Fruit fly (Drosophila melanogaster): ENCODE data around the gene CG3117.

Gene CG3117

dm6 chr2L:2857862-2858734 lies 11.1 kb upstream of the CG3117 start:
- no peak for TF ChIP-seq Vsx2 (GFP tag; optimal IDR thresholded peaks at IDR 0.05; ENCODE audit: partially characterized antibody)
- no peak for TF ChIP-seq usp (GFP tag; optimal IDR thresholded peaks at IDR 0.05)
- peak; percentile 18 for TF ChIP-seq HLH106 (tag; optimal IDR thresholded peaks at IDR 0.05)
- TF ChIP-seq Hr78 (GFP tag; optimal IDR thresholded peaks at IDR 0.05) = no peak
- no peak for TF ChIP-seq lola (GFP tag; optimal IDR thresholded peaks at IDR 0.05)
- TF ChIP-seq foxo (GFP tag; optimal IDR thresholded peaks at IDR 0.05) = peak in 1 of 2 experiments; percentile 41
- TF ChIP-seq jim (GFP tag; optimal IDR thresholded peaks at IDR 0.05) = no peak
- peak; percentile 33 for TF ChIP-seq br (GFP tag; optimal IDR thresholded peaks at IDR 0.05)
- TF ChIP-seq brk (GFP tag; optimal IDR thresholded peaks at IDR 0.05) = no peak
- TF ChIP-seq Mio (GFP tag; optimal IDR thresholded peaks at IDR 0.05) = no peak
- TF ChIP-seq CrebA (GFP tag; optimal IDR thresholded peaks at IDR 0.05; ENCODE audit: borderline replicate concordance) = peak; percentile 51
- TF ChIP-seq Rel (GFP tag; optimal IDR thresholded peaks at IDR 0.05) = no peak
- TF ChIP-seq Rel (tag; optimal IDR thresholded peaks at IDR 0.05) = peak; percentile 17
- TF ChIP-seq Hr83 (GFP tag; optimal IDR thresholded peaks at IDR 0.05; ENCODE audit: poor library complexity, severe bottlenecking) = peak; percentile 32
- no peak for TF ChIP-seq Myc (optimal IDR thresholded peaks at IDR 0.05)
- no peak for TF ChIP-seq psq (GFP tag; optimal IDR thresholded peaks at IDR 0.05)
- TF ChIP-seq GATAd (GFP tag; optimal IDR thresholded peaks at IDR 0.05) = no peak
- TF ChIP-seq sv (GFP tag; optimal IDR thresholded peaks at IDR 0.05) = no peak
- TF ChIP-seq dl (GFP tag; optimal IDR thresholded peaks at IDR 0.05; ENCODE audit: insufficient read depth in 1 of 2, partially characterized antibody in 2 of 2) = peak in 1 of 2 experiments; percentile 2
- no peak for TF ChIP-seq sage (GFP tag; optimal IDR thresholded peaks at IDR 0.05)
- TF ChIP-seq N (GFP tag; optimal IDR thresholded peaks at IDR 0.05) = no peak
- TF ChIP-seq dmrt93B (GFP tag; optimal IDR thresholded peaks at IDR 0.05) = no peak
- no peak for TF ChIP-seq pan (optimal IDR thresholded peaks at IDR 0.05)
- TF ChIP-seq dsf (GFP tag; optimal IDR thresholded peaks at IDR 0.05; ENCODE audit: borderline replicate concordance) = no peak
- peak; percentile 39 for TF ChIP-seq h (GFP tag; optimal IDR thresholded peaks at IDR 0.05)
- TF ChIP-seq Sp1 (GFP tag; optimal IDR thresholded peaks at IDR 0.05) = peak; percentile 2
- TF ChIP-seq rgr (GFP tag; optimal IDR thresholded peaks at IDR 0.05) = peak; percentile 22
- peak; percentile 41 for TF ChIP-seq ey (GFP tag; optimal IDR thresholded peaks at IDR 0.05)
- TF ChIP-seq CG9705 (GFP tag; optimal IDR thresholded peaks at IDR 0.05) = no peak
- TF ChIP-seq woc (GFP tag; optimal IDR thresholded peaks at IDR 0.05) = peak; percentile 47
- no peak for TF ChIP-seq Dif (GFP tag; optimal IDR thresholded peaks at IDR 0.05; ENCODE audit: partially characterized antibody)
- TF ChIP-seq Abd-B (GFP tag; optimal IDR thresholded peaks at IDR 0.05) = no peak
- peak; percentile 24 for TF ChIP-seq OdsH (GFP tag; optimal IDR thresholded peaks at IDR 0.05)
- peak; percentile 15 for TF ChIP-seq Dfd (GFP tag; optimal IDR thresholded peaks at IDR 0.05)
- peak; percentile 45 for TF ChIP-seq tai (GFP tag; optimal IDR thresholded peaks at IDR 0.05)
- peak; percentile 43 for TF ChIP-seq Jra (GFP tag; optimal IDR thresholded peaks at IDR 0.05)
- TF ChIP-seq CG32264 (GFP tag; optimal IDR thresholded peaks at IDR 0.05) = peak; percentile 23
- peak; percentile 17 for TF ChIP-seq Hnf4 (GFP tag; optimal IDR thresholded peaks at IDR 0.05)
- peak; percentile 3 for TF ChIP-seq fru (GFP tag; optimal IDR thresholded peaks at IDR 0.05)

DNA sequence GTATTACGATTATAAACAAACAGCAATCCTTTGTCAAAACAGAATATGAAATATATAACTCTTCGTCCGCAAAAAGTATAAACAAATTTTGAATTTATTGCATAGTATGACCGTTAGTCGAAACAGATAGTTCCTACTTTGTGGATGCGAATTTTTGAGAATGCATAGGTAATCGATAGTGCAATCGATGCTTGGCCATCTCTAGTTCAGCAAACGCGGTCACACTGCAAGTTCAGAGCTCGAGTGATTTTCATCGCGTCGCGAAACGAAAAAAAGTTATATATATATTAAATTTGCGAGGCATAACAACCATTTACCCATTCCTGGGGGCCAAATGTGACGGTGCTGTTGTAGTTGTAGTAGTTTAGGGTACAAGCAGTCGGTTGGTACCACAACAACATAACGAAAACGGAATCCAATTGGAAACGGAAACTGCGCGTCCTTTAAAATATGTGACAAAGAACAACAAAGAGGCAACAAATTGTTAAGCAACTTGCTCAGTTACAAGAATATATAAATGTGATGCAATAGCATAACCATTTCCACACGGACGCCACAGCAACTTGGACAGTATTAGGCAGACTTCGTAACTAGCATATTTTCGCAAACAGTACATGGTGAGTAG lies 10.1 kb upstream of the CG3117 start, which contains the start of gene CG2991:
Gene CG2991, plus strand, starts transcription at position 205 of the 625 bp plus-strand sequence.
- no peak for TF ChIP-seq sv (GFP tag; optimal IDR thresholded peaks at IDR 0.05)
- TF ChIP-seq Vsx2 (GFP tag; optimal IDR thresholded peaks at IDR 0.05; ENCODE audit: partially characterized antibody) = no peak
- peak; percentile 31 for TF ChIP-seq woc (GFP tag; optimal IDR thresholded peaks at IDR 0.05)
- TF ChIP-seq Sp1 (GFP tag; optimal IDR thresholded peaks at IDR 0.05) = peak; percentile 43
- peak; percentile 12 for TF ChIP-seq rgr (GFP tag; optimal IDR thresholded peaks at IDR 0.05)
- TF ChIP-seq sage (GFP tag; optimal IDR thresholded peaks at IDR 0.05) = peak; percentile 63
- peak; percentile 3 for TF ChIP-seq br (GFP tag; optimal IDR thresholded peaks at IDR 0.05)
- TF ChIP-seq dmrt93B (GFP tag; optimal IDR thresholded peaks at IDR 0.05) = no peak
- no peak for TF ChIP-seq psq (GFP tag; optimal IDR thresholded peaks at IDR 0.05)
- TF ChIP-seq pan (optimal IDR thresholded peaks at IDR 0.05) = no peak
- TF ChIP-seq N (GFP tag; optimal IDR thresholded peaks at IDR 0.05) = no peak
- TF ChIP-seq GATAd (GFP tag; optimal IDR thresholded peaks at IDR 0.05) = no peak
- no peak for TF ChIP-seq Dfd (GFP tag; optimal IDR thresholded peaks at IDR 0.05)
- no peak for TF ChIP-seq Hr78 (GFP tag; optimal IDR thresholded peaks at IDR 0.05)
- TF ChIP-seq usp (GFP tag; optimal IDR thresholded peaks at IDR 0.05) = no peak
- TF ChIP-seq lola (GFP tag; optimal IDR thresholded peaks at IDR 0.05) = no peak
- no peak for TF ChIP-seq OdsH (GFP tag; optimal IDR thresholded peaks at IDR 0.05)
- TF ChIP-seq dl (GFP tag; optimal IDR thresholded peaks at IDR 0.05; ENCODE audit: insufficient read depth in 1 of 2, partially characterized antibody in 2 of 2) = no peak
- TF ChIP-seq CG9705 (GFP tag; optimal IDR thresholded peaks at IDR 0.05) = peak; percentile 33
- no peak for TF ChIP-seq fru (GFP tag; optimal IDR thresholded peaks at IDR 0.05)
- peak; percentile 20 for TF ChIP-seq ey (GFP tag; optimal IDR thresholded peaks at IDR 0.05)
- TF ChIP-seq brk (GFP tag; optimal IDR thresholded peaks at IDR 0.05) = peak; percentile 28
- peak; percentile 26 for TF ChIP-seq Jra (GFP tag; optimal IDR thresholded peaks at IDR 0.05)
- TF ChIP-seq h (GFP tag; optimal IDR thresholded peaks at IDR 0.05) = peak; percentile 53
- TF ChIP-seq CG32264 (GFP tag; optimal IDR thresholded peaks at IDR 0.05) = no peak
- peak; percentile 57 for TF ChIP-seq Hnf4 (GFP tag; optimal IDR thresholded peaks at IDR 0.05)
- TF ChIP-seq Myc (optimal IDR thresholded peaks at IDR 0.05) = no peak
- no peak for TF ChIP-seq Rel (GFP tag; optimal IDR thresholded peaks at IDR 0.05)
- peak; percentile 65 for TF ChIP-seq Rel (tag; optimal IDR thresholded peaks at IDR 0.05)
- peak; percentile 32 for TF ChIP-seq HLH106 (tag; optimal IDR thresholded peaks at IDR 0.05)
- no peak for TF ChIP-seq Dif (GFP tag; optimal IDR thresholded peaks at IDR 0.05; ENCODE audit: partially characterized antibody)
- no peak for TF ChIP-seq jim (GFP tag; optimal IDR thresholded peaks at IDR 0.05)
- no peak for TF ChIP-seq Abd-B (GFP tag; optimal IDR thresholded peaks at IDR 0.05)
- TF ChIP-seq dsf (GFP tag; optimal IDR thresholded peaks at IDR 0.05; ENCODE audit: borderline replicate concordance) = peak; percentile 11
- no peak for TF ChIP-seq Mio (GFP tag; optimal IDR thresholded peaks at IDR 0.05)
- no peak for TF ChIP-seq CrebA (GFP tag; optimal IDR thresholded peaks at IDR 0.05; ENCODE audit: borderline replicate concordance)
- peak; percentile 73 for TF ChIP-seq Hr83 (GFP tag; optimal IDR thresholded peaks at IDR 0.05; ENCODE audit: poor library complexity, severe bottlenecking)
- TF ChIP-seq tai (GFP tag; optimal IDR thresholded peaks at IDR 0.05) = peak; percentile 64
- peak; percentile 31 to 48 for TF ChIP-seq foxo (GFP tag; optimal IDR thresholded peaks at IDR 0.05)
